Worm (Caenorhabditis elegans): ENCODE results near the gene H35B03.1.

H35B03.1 gene

ce11 chrIV:5706603-5707002, 18.8 kb upstream of the H35B03.1 start (continued):
- TF ChIP-seq nhr-20 (tag; optimal IDR thresholded peaks at IDR 0.05) (no peak), mep-1 (tag; optimal IDR thresholded peaks at IDR 0.05) (peak; percentile 3), sptf-1 (tag; optimal IDR thresholded peaks at IDR 0.05) (no peak), nhr-11 (tag; optimal IDR thresholded peaks at IDR 0.05) (no peak), lin-13 (GFP tag; optimal IDR thresholded peaks at IDR 0.05) (no peak), ceh-90 (tag; optimal IDR thresholded peaks at IDR 0.05) (no peak), rnt-1 (tag; optimal IDR thresholded peaks at IDR 0.05) (no peak), sox-4 (tag; optimal IDR thresholded peaks at IDR 0.05) (no peak), fkh-4 (tag; optimal IDR thresholded peaks at IDR 0.05; ENCODE audit: borderline replicate concordance) (no peak), Y116A8C.19 (tag; optimal IDR thresholded peaks at IDR 0.05; ENCODE audit: borderline replicate concordance) (no peak), nhr-85 (tag) (peak; percentile 46), C16A3.4 (tag; optimal IDR thresholded peaks at IDR 0.05) (no peak), dsc-1 (tag; optimal IDR thresholded peaks at IDR 0.05) (no peak), ceh-82 (tag; optimal IDR thresholded peaks at IDR 0.05) (no peak), irx-1 (tag; optimal IDR thresholded peaks at IDR 0.05) (no peak)

DNA sequence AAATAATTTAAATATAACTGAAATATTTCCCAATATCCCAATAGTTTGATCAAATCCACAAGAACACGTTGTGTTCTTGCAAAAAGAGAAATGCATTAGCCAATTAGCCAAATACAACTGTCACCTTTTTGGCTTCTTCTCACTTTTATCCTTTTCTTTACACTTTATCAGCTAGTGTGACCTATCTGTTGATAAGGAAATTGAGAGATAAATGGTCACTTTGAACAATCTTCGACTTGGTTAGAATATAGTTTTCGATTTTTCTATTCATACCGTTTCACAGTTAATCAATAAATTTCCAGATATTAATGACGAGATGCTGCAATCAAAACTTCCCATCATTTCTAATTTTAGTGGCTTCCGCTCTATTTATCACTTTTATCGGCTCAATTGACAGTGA, 16.6 kb upstream of the H35B03.1 start, which contains the start of gene C55C3.1:
TSS of gene C55C3.1 (plus strand) at position 301 of the 400 bp plus-strand sequence.
- TF ChIP-seq nhr-85 (tag) (peak; percentile 19), Y116A8C.19 (tag; optimal IDR thresholded peaks at IDR 0.05; ENCODE audit: borderline replicate concordance) (no peak), blmp-1 (tag; optimal IDR thresholded peaks at IDR 0.05) (peak; percentile 88), sptf-1 (tag; optimal IDR thresholded peaks at IDR 0.05) (no peak), ces-1 (GFP tag; optimal IDR thresholded peaks at IDR 0.05) (no peak), nhr-12 (tag; optimal IDR thresholded peaks at IDR 0.05) (no peak), zag-1 (tag; optimal IDR thresholded peaks at IDR 0.05) (no peak), dpl-1 (GFP tag; optimal IDR thresholded peaks at IDR 0.05) (no peak), nhr-237 (tag; optimal IDR thresholded peaks at IDR 0.05) (no peak), sup-37 (GFP tag; optimal IDR thresholded peaks at IDR 0.05) (no peak), pqm-1 (tag; optimal IDR thresholded peaks at IDR 0.05) (no peak), ztf-11 (tag; optimal IDR thresholded peaks at IDR 0.05) (no peak)

DNA sequence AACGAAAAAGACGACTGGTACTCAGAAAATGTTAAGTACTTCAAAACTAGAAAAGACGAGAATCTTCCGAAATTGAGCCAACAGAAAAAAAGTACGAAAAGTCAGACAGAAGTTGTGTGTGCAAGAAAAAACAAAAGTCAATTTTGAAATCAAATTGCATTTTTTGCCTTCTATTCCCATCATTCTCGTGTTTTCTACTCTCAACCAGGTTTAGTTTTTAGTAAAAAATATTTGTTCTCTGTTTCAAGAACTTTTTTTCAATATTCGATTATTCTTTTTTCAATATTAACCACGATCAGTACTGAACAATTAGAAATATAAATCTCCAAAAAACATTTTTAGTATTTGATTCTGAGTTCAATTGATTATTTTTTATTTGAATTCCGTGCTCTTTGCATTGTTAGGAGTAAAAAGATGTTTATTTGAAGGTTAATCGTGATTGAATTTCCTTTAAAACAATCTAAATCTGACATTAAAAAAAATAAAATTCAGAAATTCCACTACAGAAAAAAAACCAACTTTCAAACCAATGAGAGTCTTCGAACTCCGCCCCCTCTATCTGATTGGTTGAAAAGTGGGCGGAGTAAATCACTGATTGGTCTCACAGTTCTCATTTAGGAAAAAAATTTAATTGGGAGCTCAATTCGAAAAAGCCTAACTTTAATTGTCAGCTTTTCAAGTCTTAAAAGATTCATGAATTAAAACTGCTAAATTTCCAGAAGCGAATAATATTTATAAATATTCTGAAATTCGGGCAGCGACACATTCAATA, 9.9 kb upstream of the H35B03.1 start:
- TF ChIP-seq nhr-28 (tag; optimal IDR thresholded peaks at IDR 0.05) (no peak), unc-98 (GFP tag; IDR thresholded peaks at IDR 0.05) (no peak), egl-27 (tag; optimal IDR thresholded peaks at IDR 0.05) (no peak), efl-1 (optimal IDR thresholded peaks at IDR 0.05) (no peak), efl-1 (GFP tag; optimal IDR thresholded peaks at IDR 0.05 in 1 of 2) (peak in 1 of 2 experiments; percentile 41), fkh-10 (GFP tag; optimal IDR thresholded peaks at IDR 0.05) (peak; percentile 29), unc-130 (tag; optimal IDR thresholded peaks at IDR 0.05) (no peak), nhr-71 (tag; optimal IDR thresholded peaks at IDR 0.05) (no peak)

- TF ChIP-seq nhr-237 (tag; optimal IDR thresholded peaks at IDR 0.05) (no peak), nhr-84 (tag; optimal IDR thresholded peaks at IDR 0.05) (no peak), snu-23 (GFP tag; optimal IDR thresholded peaks at IDR 0.05) (no peak), nhr-12 (tag; optimal IDR thresholded peaks at IDR 0.05) (no peak), alr-1 (tag; optimal IDR thresholded peaks at IDR 0.05; ENCODE audit: borderline replicate concordance) (no peak), snpc-4 (tag; optimal IDR thresholded peaks at IDR 0.05) (no peak), vab-15 (tag; optimal IDR thresholded peaks at IDR 0.05) (no peak), grh-1 (GFP tag; IDR thresholded peaks at IDR 0.05) (no peak), ceh-88 (GFP tag; IDR thresholded peaks at IDR 0.05) (no peak), fkh-10 (GFP tag; optimal IDR thresholded peaks at IDR 0.05) (peak; percentile 70), lin-39 (tag; optimal IDR thresholded peaks at IDR 0.05) (no peak), nhr-85 (tag) (peak; percentile 39), nhr-71 (tag; optimal IDR thresholded peaks at IDR 0.05) (no peak), irx-1 (tag; optimal IDR thresholded peaks at IDR 0.05) (no peak), pag-3 (tag; optimal IDR thresholded peaks at IDR 0.05; ENCODE audit: borderline replicate concordance, insufficient read depth) (no peak), skn-1 (tag; optimal IDR thresholded peaks at IDR 0.05) (no peak), lin-14 (GFP tag; optimal IDR thresholded peaks at IDR 0.05) (peak; percentile 50), lin-15B (tag; optimal IDR thresholded peaks at IDR 0.05) (no peak), ztf-11 (tag; optimal IDR thresholded peaks at IDR 0.05) (no peak)
These were observed 1.7 kb upstream of the H35B03.1 start for ce11 chrIV:5723659-5724058.

All from whole organism, L1 larva.